Worm (Caenorhabditis elegans): ENCODE measurements around the gene ZK1058.9.

DNA sequence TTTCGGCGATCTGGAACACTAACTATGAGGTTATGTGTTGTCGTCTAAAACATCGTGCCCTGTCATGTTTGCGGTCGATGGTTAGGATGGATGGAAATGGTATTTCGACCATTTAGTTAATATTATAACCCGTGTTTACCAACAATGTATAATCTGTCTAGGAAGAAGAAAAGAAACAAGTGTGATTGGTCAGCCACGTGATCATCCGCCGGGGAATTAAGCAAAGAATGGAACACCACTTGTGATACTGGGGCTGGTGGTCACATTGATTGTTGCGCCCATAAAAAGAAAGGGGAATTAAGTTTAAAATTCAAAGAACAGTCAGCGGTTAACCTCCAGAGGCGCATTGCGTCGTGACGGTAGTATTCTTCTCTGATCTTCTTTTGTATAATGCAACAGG, 50.4 kb downstream of the ZK1058.9 start:
- TF ChIP-seq lsl-1 (GFP tag; optimal IDR thresholded peaks at IDR 0.05): no peak
- TF ChIP-seq Y56A3A.18 (GFP tag; IDR thresholded peaks at IDR 0.05): no peak
- TF ChIP-seq hlh-26 (GFP tag; conservative IDR thresholded peaks at IDR 0.05): no peak
- TF ChIP-seq ceh-100 (GFP tag; IDR thresholded peaks at IDR 0.05): no peak
- no peak for TF ChIP-seq F23B12.7 (tag; optimal IDR thresholded peaks at IDR 0.05; ENCODE audit: insufficient read depth)
- TF ChIP-seq ztf-18 (tag; optimal IDR thresholded peaks at IDR 0.05): no peak
- no peak for TF ChIP-seq Y95B8A.8 (GFP tag; IDR thresholded peaks at IDR 0.05)
- TF ChIP-seq snpc-4 (GFP tag; optimal IDR thresholded peaks at IDR 0.05): no peak
- TF ChIP-seq snpc-4 (tag; optimal IDR thresholded peaks at IDR 0.05): no peak
- TF ChIP-seq K12H6.12 (tag; optimal IDR thresholded peaks at IDR 0.05): no peak
- TF ChIP-seq ztf-25 (GFP tag; IDR thresholded peaks at IDR 0.05): no peak
- no peak for TF ChIP-seq T07F8.4 (tag; optimal IDR thresholded peaks at IDR 0.05)
- TF ChIP-seq unc-62 (GFP tag; optimal IDR thresholded peaks at IDR 0.05): no peak
- no peak for TF ChIP-seq B0261.1 (tag; optimal IDR thresholded peaks at IDR 0.05)
- no peak for TF ChIP-seq snpc-3.4 (tag; optimal IDR thresholded peaks at IDR 0.05)
